Fruit fly (Drosophila melanogaster): Measurements from ENCODE around the gene eg.

eg gene

DNA sequence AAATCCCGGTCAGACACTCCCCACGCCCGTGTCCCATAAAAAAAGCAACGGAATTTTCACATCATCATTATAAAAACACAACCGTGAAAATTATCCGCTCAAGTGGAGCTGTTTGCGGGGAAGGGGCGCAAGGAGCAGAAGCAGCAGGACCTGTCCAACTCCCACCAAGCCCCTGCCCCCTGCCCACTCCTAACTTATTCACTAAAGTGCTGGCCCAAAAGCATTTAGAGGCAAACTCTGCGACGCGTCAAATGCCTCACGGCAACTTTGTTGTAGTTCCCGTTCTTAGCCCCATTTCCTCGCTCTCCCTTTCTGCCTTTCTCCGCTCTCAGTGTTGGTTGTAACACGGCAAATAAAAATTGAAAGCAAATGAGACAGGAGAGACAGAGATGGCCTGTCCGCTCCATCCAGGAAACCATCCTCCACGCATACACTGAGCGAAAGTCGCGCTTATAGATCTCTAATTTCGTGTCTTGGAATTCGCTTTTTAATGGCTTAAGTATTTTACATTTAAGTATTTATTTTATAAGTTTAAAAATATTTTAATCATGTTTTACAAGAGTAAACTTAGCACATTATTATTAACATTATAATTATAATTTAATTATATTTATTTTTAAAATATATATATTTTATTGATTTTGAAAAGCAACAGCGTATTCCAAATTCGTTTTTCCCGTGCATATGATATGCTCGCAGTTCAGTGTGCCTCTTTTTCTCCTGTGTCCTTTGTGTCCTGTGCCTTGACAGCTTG, 51.0 kb downstream of the eg start (continued):
- no peak for TF ChIP-seq emc (GFP tag; optimal IDR thresholded peaks at IDR 0.05)
- TF ChIP-seq CG10959 (GFP tag; IDR thresholded peaks at IDR 0.05): no peak
- TF ChIP-seq ham (GFP tag; IDR thresholded peaks at IDR 0.05): no peak
- TF ChIP-seq CG9932 (GFP tag; IDR thresholded peaks at IDR 0.05): no peak
- TF ChIP-seq CG6765 (GFP tag; optimal IDR thresholded peaks at IDR 0.05): peak; percentile 39
- TF ChIP-seq hkb (optimal IDR thresholded peaks at IDR 0.05): no peak
- TF ChIP-seq hkb (GFP tag; IDR thresholded peaks at IDR 0.05): no peak
- TF ChIP-seq CG13894 (tag; optimal IDR thresholded peaks at IDR 0.05): no peak
- TF ChIP-seq crp (GFP tag; optimal IDR thresholded peaks at IDR 0.05): no peak
- TF ChIP-seq zfh1 (GFP tag; IDR thresholded peaks at IDR 0.05): no peak
- no peak for TF ChIP-seq CG8281 (tag; optimal IDR thresholded peaks at IDR 0.05)
- TF ChIP-seq CG9437 (GFP tag; optimal IDR thresholded peaks at IDR 0.05): peak; percentile 38
- TF ChIP-seq Dek (tag; optimal IDR thresholded peaks at IDR 0.05): peak; percentile 9
- TF ChIP-seq CG32767 (GFP tag; IDR thresholded peaks at IDR 0.05): no peak
- no peak for TF ChIP-seq sna (GFP tag; IDR thresholded peaks at IDR 0.05; ENCODE audit: partially characterized antibody)
- no peak for TF ChIP-seq sug (tag; optimal IDR thresholded peaks at IDR 0.05)
- no peak for TF ChIP-seq dan (GFP tag; IDR thresholded peaks at IDR 0.05)
- TF ChIP-seq CG42726 (GFP tag; IDR thresholded peaks at IDR 0.05; ENCODE audit: partially characterized antibody): no peak
- peak; percentile 60 for TF ChIP-seq CG7839 (tag; optimal IDR thresholded peaks at IDR 0.05)
- peak; percentile 17; the same call in 1 of the 2 replicates for TF ChIP-seq Dref (GFP tag; IDR thresholded peaks at IDR 0.05)
- TF ChIP-seq ERR (GFP tag; optimal IDR thresholded peaks at IDR 0.05): no peak
- TF ChIP-seq CG2202 (tag; optimal IDR thresholded peaks at IDR 0.05): no peak
- peak; percentile 9 for TF ChIP-seq CG17385 (GFP tag; optimal IDR thresholded peaks at IDR 0.05)
- peak; percentile 42 for TF ChIP-seq HHEX (GFP tag; optimal IDR thresholded peaks at IDR 0.05)
- TF ChIP-seq bcd (GFP tag; optimal IDR thresholded peaks at IDR 0.05): peak; percentile 30
- TF ChIP-seq bigmax (GFP tag; optimal IDR thresholded peaks at IDR 0.05): no peak
- TF ChIP-seq CG13296 (GFP tag; optimal IDR thresholded peaks at IDR 0.05): peak; percentile 62
- no peak; the same call in 1 of the 2 replicates for TF ChIP-seq Xrp1 (GFP tag; IDR thresholded peaks at IDR 0.05)
- no peak for TF ChIP-seq pan (optimal IDR thresholded peaks at IDR 0.05)
- TF ChIP-seq pan (GFP tag; optimal IDR thresholded peaks at IDR 0.05 in 1 of 2, IDR thresholded peaks at IDR 0.05 in 1 of 2): no peak
- TF ChIP-seq amos (GFP tag; IDR thresholded peaks at IDR 0.05; ENCODE audit: partially characterized antibody): no peak
- no peak; the same call in 1 of the 2 replicates for TF ChIP-seq klu (GFP tag; IDR thresholded peaks at IDR 0.05)
- no peak for TF ChIP-seq Aef1 (GFP tag; IDR thresholded peaks at IDR 0.05)
- no peak for TF ChIP-seq Dll (GFP tag; IDR thresholded peaks at IDR 0.05; ENCODE audit: partially characterized antibody)
- no peak for TF ChIP-seq CG8478 (optimal IDR thresholded peaks at IDR 0.05)
- no peak for TF ChIP-seq Atf-2 (GFP tag; optimal IDR thresholded peaks at IDR 0.05)
- no peak for TF ChIP-seq CG13123 (GFP tag; optimal IDR thresholded peaks at IDR 0.05)
- no peak for TF ChIP-seq HLH4C (GFP tag; IDR thresholded peaks at IDR 0.05; ENCODE audit: partially characterized antibody)
- TF ChIP-seq CG11085 (GFP tag; IDR thresholded peaks at IDR 0.05): no peak
- no peak for TF ChIP-seq CG18764 (GFP tag; optimal IDR thresholded peaks at IDR 0.05)
- TF ChIP-seq bbx (GFP tag; IDR thresholded peaks at IDR 0.05; ENCODE audit: partially characterized antibody): no peak
- no peak for TF ChIP-seq nerfin-2 (GFP tag; IDR thresholded peaks at IDR 0.05; ENCODE audit: partially characterized antibody)
- no peak for TF ChIP-seq CG31388 (GFP tag; optimal IDR thresholded peaks at IDR 0.05)
- TF ChIP-seq fu2 (GFP tag; optimal IDR thresholded peaks at IDR 0.05): no peak
- peak; percentile 3 for TF ChIP-seq tin (GFP tag; optimal IDR thresholded peaks at IDR 0.05)
- TF ChIP-seq Deaf1 (tag; optimal IDR thresholded peaks at IDR 0.05): peak; percentile 27
- TF ChIP-seq CG30403 (GFP tag; optimal IDR thresholded peaks at IDR 0.05): no peak
- TF ChIP-seq CG32772 (GFP tag; IDR thresholded peaks at IDR 0.05): no peak
- no peak for TF ChIP-seq rib (GFP tag; IDR thresholded peaks at IDR 0.05)
- TF ChIP-seq her (GFP tag; optimal IDR thresholded peaks at IDR 0.05): no peak
- no peak for TF ChIP-seq Hey (tag; optimal IDR thresholded peaks at IDR 0.05)

Measured in whole organism, embryonic.